Fruit fly (Drosophila melanogaster) ovary, adult (tissue): ENCODE results near the gene CG43362.

Source experiments
- CG17801 ChIP-seq: fragments of 200-800 bp; optimal IDR thresholded peaks from 2 replicates; lab custom pipeline; 2019; ENCODE audit warnings: missing biosample characterization, mild to moderate bottlenecking, missing genetic modification characterization, moderate library complexity; ENCODE audit not compliant: partially characterized antibody

The CG43362 gene

DNA sequence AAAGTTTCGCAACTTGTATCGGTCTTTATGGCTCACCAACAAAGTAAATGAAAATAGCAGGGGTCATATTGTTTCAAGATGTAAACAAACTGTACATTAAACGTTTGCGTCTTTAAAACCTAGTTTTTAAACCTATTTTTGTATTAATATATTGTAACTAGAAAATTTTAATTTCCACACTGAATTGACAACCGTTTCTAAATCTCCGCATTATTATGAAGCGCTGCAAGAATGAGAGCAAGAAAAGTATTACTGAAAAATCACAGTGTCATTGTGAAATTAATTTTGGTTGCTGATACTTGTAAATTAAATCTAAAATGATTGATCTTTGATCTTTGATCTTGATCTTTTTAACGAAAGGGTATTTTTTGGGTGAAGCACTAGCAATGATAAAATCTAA, at the start of gene CG43362:
Gene CG43362 (minus strand): TSS at position 101 of the 400 bp plus-strand sequence.
- no peak for TF ChIP-seq CG17801

DNA sequence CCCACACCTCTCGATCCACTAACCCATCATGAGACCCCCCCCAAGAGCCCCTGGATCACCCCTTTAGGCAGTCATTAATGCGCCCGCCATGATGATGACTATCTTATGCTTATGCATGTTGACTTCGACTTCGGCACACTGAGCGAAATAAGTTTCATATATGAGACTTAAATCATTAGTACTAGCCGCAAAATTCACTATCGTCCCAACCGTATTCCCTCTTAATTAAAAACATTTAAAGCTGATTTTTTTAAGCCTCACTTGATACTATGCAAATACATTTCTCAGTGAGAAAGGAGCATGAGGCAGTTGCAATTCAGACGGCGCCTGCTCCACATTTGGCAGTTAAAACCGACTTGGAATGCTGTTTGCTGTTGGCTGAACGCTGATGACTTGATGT, 49.7 kb upstream of the CG43362 start:
- no peak for TF ChIP-seq CG17801

DNA sequence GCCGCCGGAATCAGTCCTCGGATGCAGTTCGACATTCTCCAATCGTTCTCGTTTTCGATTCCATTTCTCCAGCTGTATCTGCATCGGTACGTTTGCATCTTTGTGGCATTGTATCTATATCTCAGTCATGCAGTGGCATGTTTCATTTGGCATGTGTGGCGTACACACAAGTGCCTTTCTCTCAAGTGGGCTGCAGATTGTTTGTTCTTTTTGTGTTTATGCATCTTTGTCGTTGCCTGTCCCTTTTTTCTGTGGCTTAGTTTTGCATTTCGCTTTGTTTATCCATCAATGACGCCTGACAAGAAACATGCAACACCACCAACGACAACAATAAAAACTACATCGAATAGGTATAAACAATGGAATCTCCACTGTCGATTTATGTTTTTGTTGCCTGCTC, 45.3 kb upstream of the CG43362 start:
- TF ChIP-seq CG17801 = no peak

DNA sequence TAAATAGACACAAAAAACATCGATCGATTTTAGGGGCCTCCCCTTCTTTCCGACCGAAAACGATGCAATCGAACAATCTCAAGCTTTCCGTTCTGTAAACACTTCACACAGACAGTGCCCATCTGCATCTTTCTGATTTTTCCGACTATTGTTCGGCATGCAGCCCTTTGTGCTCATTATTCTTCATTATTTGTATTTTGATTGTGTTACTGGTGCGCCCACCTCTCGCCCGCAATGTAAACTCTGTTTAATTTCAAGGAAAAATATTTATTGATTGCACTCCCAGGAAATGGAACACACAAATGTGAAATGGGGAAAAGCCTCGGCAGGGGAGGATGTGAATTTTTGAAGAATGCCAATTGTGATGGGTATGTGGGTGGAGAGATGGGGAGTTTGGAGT, 44.4 kb upstream of the CG43362 start:
- no peak for TF ChIP-seq CG17801

DNA sequence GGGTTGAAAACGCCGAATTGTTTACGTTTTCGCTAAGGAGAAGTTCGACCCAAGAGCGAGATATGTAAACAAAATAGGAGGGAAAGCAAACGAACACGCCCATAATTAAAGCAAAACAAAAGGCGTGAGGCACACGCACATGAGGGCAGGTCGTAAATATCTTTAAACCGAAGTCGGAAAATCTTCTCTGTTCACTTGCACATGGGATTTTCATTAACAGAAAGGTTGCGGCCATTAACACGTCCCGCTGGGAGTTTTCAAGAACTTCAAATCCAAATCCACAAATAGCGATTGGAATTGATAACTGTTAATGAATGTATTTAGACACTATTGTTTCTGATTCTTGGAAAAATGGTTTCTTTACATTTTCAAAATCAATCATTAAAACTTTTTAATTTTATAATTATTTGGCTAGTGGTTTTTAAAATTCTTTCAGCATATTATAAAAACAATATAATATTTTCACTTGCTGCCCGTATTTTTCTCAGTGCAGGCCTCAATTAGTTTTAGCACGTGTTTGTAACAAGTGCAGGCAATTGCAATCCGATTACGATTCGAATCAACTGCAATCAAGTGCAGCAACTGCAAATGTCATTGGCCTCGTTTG, 42.7 kb upstream of the CG43362 start:
- TF ChIP-seq CG17801 = no peak

DNA sequence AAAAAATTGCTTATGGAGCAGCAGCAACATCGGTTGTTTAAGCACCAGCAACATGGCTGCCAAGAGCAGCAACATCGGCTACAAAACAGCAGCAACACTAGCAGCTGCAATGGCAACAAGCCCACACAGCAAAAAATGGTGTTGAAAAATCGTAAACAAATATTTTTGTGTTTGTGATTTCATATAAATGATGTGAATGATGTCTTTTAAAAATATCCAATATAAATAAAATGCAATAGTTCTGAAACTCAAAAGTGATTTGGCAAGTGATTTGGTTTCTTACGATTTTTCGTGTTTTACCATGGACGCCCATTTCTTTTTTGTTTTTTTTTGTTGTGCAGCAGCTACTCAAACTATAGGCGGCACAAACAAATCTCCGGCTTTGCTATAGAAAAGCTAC, 40.4 kb upstream of the CG43362 start:
- no peak for TF ChIP-seq CG17801

DNA sequence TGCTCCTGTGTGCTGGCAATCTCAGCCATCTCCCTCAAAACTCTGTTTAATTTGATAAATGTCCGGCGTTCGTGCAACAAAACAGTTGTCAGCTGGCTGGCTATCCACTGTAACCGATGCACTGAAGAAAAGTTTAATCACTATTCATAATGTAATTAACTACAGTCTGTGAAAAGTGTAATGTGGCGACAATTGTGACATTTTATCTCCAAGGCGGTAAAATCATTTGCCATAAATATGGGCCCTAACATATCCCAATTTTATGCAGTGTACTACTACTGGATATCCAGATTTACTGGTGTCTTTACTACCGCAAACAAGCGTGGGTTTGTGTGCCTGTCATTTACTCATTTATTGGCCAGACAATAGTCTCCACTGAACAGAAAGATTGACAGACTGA, 37.5 kb upstream of the CG43362 start:
- TF ChIP-seq CG17801 = no peak

DNA sequence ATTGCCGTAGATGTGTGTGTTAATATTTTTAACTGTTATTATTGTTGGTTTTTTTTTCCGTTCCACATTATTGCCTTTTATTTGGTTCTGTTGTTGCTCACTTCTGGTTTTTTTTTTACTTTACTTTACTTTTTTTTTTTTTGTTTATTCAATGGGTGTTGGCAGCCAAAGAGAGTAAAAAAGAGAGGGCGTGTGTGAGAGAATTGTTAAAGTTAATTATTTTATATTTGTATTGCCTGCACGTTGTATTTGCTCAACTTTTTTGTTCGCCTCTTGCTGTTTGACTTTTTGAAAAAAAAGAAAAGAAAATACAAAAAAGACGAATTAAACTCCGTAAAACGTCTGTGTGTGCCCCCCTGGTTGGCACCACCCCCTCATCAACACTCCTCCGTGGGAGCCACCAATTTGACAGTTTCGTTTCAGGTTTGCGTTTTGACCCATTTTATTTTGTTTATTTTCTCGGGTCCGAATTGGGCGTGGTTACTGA, 36.4 kb upstream of the CG43362 start:
- TF ChIP-seq CG17801 = peak; percentile 97

DNA sequence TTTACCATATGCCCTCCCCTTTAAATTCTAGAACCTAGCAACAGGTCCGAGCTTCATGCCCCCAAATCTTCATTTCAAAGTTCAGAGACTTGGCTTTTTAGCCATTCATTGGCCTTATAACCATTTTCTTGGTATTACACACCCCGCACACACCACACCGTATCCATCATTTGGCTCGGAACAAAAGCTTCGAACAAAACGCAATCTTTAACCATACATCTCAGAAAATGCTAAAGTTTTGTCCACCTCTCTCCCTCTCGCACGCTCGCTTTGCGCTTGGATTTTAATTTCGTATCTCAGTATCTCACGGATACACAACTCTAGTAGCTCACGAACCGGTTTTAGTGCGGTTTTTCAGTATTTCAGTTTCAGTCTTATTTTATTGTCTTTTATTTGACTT, 35.7 kb upstream of the CG43362 start:
- TF ChIP-seq CG17801 = no peak

DNA sequence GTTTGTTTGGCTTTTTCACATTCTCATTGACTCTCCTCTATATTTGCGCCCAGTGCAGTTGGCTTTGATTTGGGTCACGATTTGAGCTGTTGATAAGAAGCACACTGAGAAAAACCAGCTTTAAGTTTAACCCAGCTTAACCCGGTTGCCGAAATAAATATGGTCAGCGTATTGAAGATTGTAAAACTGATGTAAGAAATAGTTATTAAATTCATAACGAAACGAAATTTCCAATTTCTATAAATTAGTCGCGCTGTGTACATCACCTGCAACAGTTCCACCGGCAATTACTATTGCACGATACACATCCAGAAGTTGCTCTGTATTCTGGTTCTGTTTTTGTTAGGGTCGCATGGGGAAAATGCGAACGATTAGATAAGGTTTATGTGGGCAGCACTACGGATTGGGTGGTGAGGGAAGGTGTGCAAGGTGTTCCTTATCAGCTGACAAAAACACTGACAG, 33.9 kb upstream of the CG43362 start:
- TF ChIP-seq CG17801 = peak; percentile 25

DNA sequence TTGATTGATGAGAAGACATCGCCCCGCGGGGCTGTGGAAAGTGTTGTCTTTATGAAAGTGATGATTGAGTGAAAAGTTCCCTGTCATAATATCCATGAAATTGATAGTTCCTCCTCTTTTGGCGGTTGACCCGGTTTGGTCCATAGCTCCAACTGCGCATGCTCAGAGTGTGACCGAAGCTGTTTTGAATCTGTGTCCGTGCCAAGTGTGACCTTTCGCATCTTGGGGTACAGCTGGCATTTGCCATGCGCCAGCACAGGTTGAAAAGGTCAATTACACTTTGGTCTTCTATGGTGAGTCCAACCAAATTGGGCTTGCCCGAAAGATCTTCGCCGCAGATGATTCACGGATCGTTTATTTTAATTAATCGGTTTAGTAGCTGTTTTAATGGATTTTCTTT, 29.7 kb upstream of the CG43362 start:
- TF ChIP-seq CG17801 = no peak

DNA sequence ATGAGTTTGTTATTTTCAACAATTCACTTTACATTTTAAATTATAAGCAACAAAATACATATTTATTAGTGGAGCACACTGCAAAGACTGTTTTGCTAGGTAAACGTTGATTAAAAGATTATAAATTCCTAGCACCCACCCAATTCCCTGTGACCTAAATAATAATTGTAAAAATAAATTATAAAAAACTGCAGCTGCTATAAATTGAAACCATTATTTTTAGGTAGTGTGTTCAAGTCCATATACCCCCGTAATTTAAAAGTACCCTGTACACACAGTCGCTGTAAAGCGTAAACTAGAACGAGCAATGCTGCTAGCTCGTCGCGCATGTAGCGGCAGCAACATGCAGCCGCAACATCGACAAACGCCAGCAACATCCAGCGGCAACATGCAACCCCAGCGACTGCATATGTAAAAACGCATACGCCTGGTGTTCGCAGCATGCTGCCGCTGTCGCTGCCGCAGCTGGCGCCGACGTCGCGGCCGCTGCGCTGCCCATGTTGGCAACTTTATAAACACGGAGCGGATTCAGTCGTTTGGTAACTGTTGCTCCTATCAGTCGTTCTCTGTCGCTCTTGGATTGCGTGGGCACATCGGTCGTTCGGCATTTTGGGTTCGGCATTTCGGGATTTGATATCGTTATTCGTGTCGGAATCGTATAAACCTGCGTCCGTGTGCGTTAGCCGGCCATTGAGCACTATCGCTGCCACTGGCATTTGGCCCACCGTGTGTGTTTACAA, 28.5 kb upstream of the CG43362 start, which contains the start of gene Fas3:
Gene Fas3 (plus strand): TSS at position 526 of the 740 bp plus-strand sequence.
- TF ChIP-seq CG17801 = peak; percentile 32

DNA sequence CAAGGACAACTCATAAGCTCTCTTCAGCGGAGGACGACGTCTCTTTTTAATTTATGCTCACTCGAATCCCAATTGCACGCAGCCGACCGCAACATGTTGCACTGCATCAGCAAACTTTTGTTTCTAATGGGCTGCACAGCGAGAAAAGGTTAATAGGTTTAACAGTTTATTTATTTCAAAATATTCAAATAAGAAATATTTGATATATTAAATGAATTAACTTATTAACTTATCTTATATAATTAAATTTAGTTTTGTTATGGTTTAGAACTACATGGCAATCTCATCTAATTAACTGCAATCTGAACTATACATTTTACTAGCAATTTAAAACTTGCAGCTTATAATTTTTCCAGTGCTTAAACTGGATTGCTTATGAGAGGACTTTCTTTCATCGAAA, 24.2 kb upstream of the CG43362 start:
- TF ChIP-seq CG17801 = no peak

DNA sequence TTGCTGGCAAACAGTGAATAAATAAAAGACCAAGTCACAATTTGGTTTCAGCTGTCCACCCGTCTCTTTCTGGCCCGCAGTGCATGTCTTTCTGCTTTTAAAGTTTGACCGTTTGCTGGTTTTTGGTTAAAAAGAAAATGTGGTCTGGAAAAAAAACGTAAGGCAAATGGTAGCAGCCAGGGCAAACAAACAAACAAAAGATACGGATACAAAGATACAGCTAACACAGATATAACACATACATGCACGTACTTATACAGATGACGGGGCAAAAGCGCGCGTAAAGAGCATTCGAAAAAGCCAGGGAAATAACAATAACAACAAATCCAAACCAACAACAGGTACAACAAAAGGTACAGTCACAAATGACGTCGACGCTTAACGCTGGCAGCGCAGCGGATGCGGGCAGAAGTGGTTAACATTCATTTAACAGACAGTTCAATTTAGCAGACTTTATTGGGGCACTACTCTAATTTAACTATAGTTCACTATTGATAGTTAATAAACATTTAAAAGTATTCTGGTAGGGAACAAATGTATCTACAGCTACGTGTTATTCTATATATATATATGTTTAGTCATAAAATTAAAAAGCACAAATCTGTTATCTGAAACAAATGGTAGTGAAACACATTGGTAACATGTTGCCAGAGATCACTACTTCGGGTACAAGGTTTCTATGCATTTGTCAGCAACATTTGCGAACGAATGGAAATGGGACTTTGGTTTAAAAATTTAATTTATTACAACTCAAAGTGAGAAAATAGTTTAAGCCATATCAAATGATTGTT, 22.9 kb upstream of the CG43362 start:
- TF ChIP-seq CG17801 = no peak

DNA sequence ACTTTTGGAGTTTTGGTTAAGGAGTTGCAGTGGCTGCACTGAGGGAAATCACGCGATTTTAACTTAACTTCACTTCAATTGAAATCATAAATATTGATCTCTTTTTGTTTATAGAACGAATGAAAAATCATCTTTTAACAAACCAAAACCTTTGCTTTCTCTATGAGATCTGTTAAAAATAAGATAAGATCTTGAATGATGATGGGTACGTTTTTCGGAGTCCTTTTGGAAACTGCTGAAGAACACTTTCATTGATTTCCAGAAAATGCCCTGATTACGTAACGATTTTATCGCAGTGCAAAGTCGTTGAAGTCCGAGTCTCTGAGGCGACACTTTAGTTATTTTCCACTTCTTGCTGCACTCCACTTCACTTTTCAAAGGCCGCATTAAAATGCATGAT, 21.0 kb upstream of the CG43362 start:
- no peak for TF ChIP-seq CG17801

DNA sequence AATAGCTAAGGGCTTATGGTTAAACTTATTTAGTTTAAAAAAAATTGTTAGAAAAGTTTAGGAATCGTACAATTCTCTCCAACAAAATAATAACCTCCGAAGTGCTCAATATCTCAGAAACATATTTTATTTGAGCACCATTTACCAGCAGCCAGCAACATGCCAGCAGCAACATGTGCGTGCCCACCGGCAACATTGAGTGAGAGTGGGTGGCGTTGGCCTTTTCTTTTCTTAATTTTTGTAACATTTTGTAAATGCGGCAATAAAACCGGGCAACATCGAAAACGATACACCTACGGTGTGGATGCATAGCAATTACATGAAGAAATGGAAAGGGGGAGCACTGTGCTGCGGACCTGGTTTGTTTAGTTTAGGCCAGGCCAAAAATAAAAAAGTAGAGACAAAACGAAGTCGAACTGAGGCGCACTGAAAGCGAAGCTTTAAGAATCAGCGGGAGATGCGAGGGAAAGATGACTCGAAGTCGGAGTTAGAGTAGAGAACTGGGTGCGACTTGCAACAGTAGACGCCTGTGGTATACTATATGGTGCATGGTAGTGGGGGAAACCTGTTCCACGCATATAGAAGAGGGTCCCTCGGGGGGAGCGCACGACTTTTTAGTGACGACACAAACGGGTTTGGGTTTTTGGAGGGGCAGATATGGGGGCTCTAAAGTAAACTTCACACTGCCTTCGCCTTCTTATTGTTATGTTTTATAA, 20.5 kb upstream of the CG43362 start:
- no peak for TF ChIP-seq CG17801

DNA sequence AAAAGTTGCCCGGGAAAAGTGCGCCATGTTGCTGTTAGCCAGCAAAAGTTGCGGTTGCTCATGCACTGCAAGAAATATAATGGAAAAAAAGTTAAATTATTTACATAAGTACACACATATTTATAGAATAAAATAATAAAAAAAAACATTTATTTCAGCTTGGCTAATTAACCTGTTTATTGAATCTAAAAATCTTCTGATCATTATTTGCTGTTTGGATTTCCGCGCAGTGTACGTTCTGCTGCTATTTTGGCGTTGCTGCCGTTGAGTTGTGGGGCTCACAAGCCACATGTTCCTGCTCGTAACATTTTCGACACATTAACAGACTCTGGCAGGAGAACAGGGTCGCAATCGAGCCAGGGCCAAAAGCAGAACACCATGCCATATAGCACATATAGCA, 19.2 kb upstream of the CG43362 start:
- no peak for TF ChIP-seq CG17801
